Fruit fly (Drosophila melanogaster) whole organism, embryonic: ENCODE data around the gene CG31406.

Experiments
- ATbp ChIP-seq: fragments of 200-800 bp; sonication (Bioruptor generic); optimal IDR thresholded peaks from 2 replicates; lab custom pipeline; 2017; ENCODE audit warnings: missing biosample characterization, mild to moderate bottlenecking, missing genetic modification characterization, missing genetic modification reagents
- Asciz ChIP-seq: fragments of 200-800 bp; sonication (Bioruptor generic); optimal IDR thresholded peaks from 2 replicates; lab custom pipeline; 2017; ENCODE audit warnings: missing biosample characterization, mild to moderate bottlenecking, missing genetic modification characterization, missing genetic modification reagents
- Bdp1 ChIP-seq: fragments of 200-800 bp; sonication (Bioruptor generic); optimal IDR thresholded peaks from 3 replicates; lab custom pipeline; 2016; ENCODE audit warnings: missing biosample characterization, missing genetic modification characterization
- CG11398 ChIP-seq: fragments of 200-800 bp; sonication (Bioruptor generic); optimal IDR thresholded peaks from 2 replicates; lab custom pipeline; 2016; ENCODE audit warnings: missing biosample characterization, missing genetic modification characterization
- CG12071 ChIP-seq: fragments of 200-800 bp; sonication (Bioruptor generic); optimal IDR thresholded peaks from 3 replicates; lab custom pipeline; 2018; ENCODE audit warnings: missing biosample characterization, mild to moderate bottlenecking, missing genetic modification characterization
- CG12236 ChIP-seq: fragments of 200-800 bp; sonication (Bioruptor generic); optimal IDR thresholded peaks from 2 replicates; lab custom pipeline; 2016; ENCODE audit warnings: missing biosample characterization, missing genetic modification characterization
- CG13287 ChIP-seq: fragments of 200-800 bp; sonication (Bioruptor generic); IDR thresholded peaks from 2 replicates; pipeline ENCODE4 v1.3.6; 2022; ENCODE audit warnings: missing biosample characterization, missing genetic modification characterization; ENCODE audit not compliant: partially characterized antibody
- CG13424 ChIP-seq: fragments of 200-800 bp; sonication (Bioruptor generic); optimal IDR thresholded peaks from 2 replicates; lab custom pipeline; 2019; ENCODE audit warnings: missing biosample characterization, mild to moderate bottlenecking, missing genetic modification characterization, moderate library complexity
- CG16813 ChIP-seq: fragments of 200-800 bp; sonication (Bioruptor generic); IDR thresholded peaks from 3 replicates; pipeline ENCODE4 v1.3.6; 2022; ENCODE audit warnings: missing biosample characterization, missing genetic modification characterization; ENCODE audit not compliant: partially characterized antibody
- CG16815 ChIP-seq: fragments of 200-800 bp; sonication (Bioruptor generic); optimal IDR thresholded peaks from 3 replicates; lab custom pipeline; 2017; ENCODE audit warnings: missing biosample characterization, mild to moderate bottlenecking, missing genetic modification characterization
- CG17612 ChIP-seq: fragments of 200-800 bp; sonication (Bioruptor generic); IDR thresholded peaks from 2 replicates; pipeline ENCODE4 v1.3.6; 2022; ENCODE audit warnings: missing biosample characterization, missing genetic modification characterization
- CG18262 ChIP-seq: fragments of 200-800 bp; optimal IDR thresholded peaks from 3 replicates; lab custom pipeline; 2019; ENCODE audit warnings: missing biosample characterization, mild to moderate bottlenecking, missing genetic modification characterization, moderate library complexity
- CG18619 ChIP-seq: fragments of 200-800 bp; sonication (Bioruptor generic); optimal IDR thresholded peaks from 3 replicates; lab custom pipeline; 2017; ENCODE audit warnings: missing biosample characterization, mild to moderate bottlenecking, missing genetic modification characterization
- CG30403 ChIP-seq: fragments of 200-800 bp; sonication (Bioruptor generic); optimal IDR thresholded peaks from 3 replicates; lab custom pipeline; 2016; ENCODE audit warnings: missing biosample characterization, missing genetic modification characterization
- CG31388 ChIP-seq: fragments of 200-800 bp; sonication (Bioruptor generic); optimal IDR thresholded peaks from 2 replicates; lab custom pipeline; 2016; ENCODE audit warnings: missing biosample characterization, missing genetic modification characterization
- CG6272 ChIP-seq: fragments of 200-800 bp; sonication (Bioruptor generic); IDR thresholded peaks from 2 replicates; pipeline ENCODE4 v1.3.6; 2022; ENCODE audit warnings: missing biosample characterization, missing genetic modification characterization
- CG6813 ChIP-seq: fragments of 200-800 bp; sonication (Bioruptor generic); optimal IDR thresholded peaks from 2 replicates; lab custom pipeline; 2017; ENCODE audit warnings: missing biosample characterization, missing genetic modification characterization, mild to moderate bottlenecking, moderate library complexity, missing genetic modification reagents
- CG6854 ChIP-seq: fragments of 200-800 bp; sonication (Bioruptor generic); optimal IDR thresholded peaks from 3 replicates; lab custom pipeline; 2017; ENCODE audit warnings: missing biosample characterization, mild to moderate bottlenecking, missing genetic modification characterization
- CG7372 ChIP-seq: fragments of 200-800 bp; sonication (Bioruptor generic); IDR thresholded peaks from 2 replicates; pipeline ENCODE4 v1.3.6; 2022; ENCODE audit warnings: missing biosample characterization, missing genetic modification characterization
- CG7839 ChIP-seq: fragments of 200-800 bp; sonication (Bioruptor generic); optimal IDR thresholded peaks from 3 replicates; lab custom pipeline; 2018; ENCODE audit warnings: missing biosample characterization, mild to moderate bottlenecking, missing genetic modification characterization, moderate library complexity
- CG9876 ChIP-seq: fragments of 200-800 bp; sonication (Bioruptor generic); optimal IDR thresholded peaks from 2 replicates; lab custom pipeline; 2016; ENCODE audit warnings: missing biosample characterization, missing genetic modification characterization
- Camta ChIP-seq: fragments of 200-800 bp; sonication (Bioruptor generic); optimal IDR thresholded peaks from 2 replicates; lab custom pipeline; 2016; ENCODE audit warnings: missing biosample characterization, missing genetic modification characterization
- CkIIα-i1 ChIP-seq: fragments of 200-800 bp; sonication (Bioruptor generic); IDR thresholded peaks from 2 replicates; pipeline ENCODE4 v1.3.6; 2022; ENCODE audit warnings: missing biosample characterization, missing genetic modification characterization
- D ChIP-seq, 2 experiments: fragments of 200-800 bp in 1 of 2; fragments of >200 bp in 1 of 2; sonication (Bioruptor generic) in 1 of 2; optimal IDR thresholded peaks; 2 replicates in 1 of 2; 3 replicates in 1 of 2; lab custom pipeline; 2017; ENCODE audit warnings: mild to moderate bottlenecking in 1 of 2, missing biosample characterization in 1 of 2, missing genetic modification characterization in 1 of 2, missing genetic modification reagents in 1 of 2
- Dll ChIP-seq: fragments of 200-800 bp; sonication (Bioruptor generic); IDR thresholded peaks from 4 replicates; pipeline ENCODE4 v1.3.6; 2022; ENCODE audit warnings: missing biosample characterization, missing genetic modification characterization; ENCODE audit not compliant: partially characterized antibody
- Elba2 ChIP-seq: fragments of 200-800 bp; sonication (Bioruptor generic); optimal IDR thresholded peaks from 3 replicates; lab custom pipeline; 2016; ENCODE audit warnings: missing biosample characterization, missing genetic modification characterization
- HmgD ChIP-seq: fragments of 200-800 bp; sonication (Bioruptor generic); optimal IDR thresholded peaks from 3 replicates; lab custom pipeline; 2016; ENCODE audit warnings: missing biosample characterization, missing genetic modification characterization
- Hr39 ChIP-seq: fragments of >200 bp; optimal IDR thresholded peaks from 2 replicates; lab custom pipeline; 2017
- NFAT ChIP-seq: fragments of 200-800 bp; sonication (Bioruptor generic); IDR thresholded peaks from 2 replicates; pipeline ENCODE4 v1.3.6; 2022; ENCODE audit warnings: missing biosample characterization, missing genetic modification characterization
- Nf-YB ChIP-seq: fragments of 200-800 bp; sonication (Bioruptor generic); optimal IDR thresholded peaks from 3 replicates; lab custom pipeline; 2019; ENCODE audit warnings: missing biosample characterization, mild to moderate bottlenecking, missing genetic modification characterization, moderate library complexity
- Nf-YC ChIP-seq: fragments of 200-800 bp; optimal IDR thresholded peaks from 3 replicates; lab custom pipeline; 2019; ENCODE audit warnings: missing biosample characterization, mild to moderate bottlenecking, missing genetic modification characterization, moderate library complexity
- Sry-δ ChIP-seq: fragments of 200-800 bp; sonication (Bioruptor generic); optimal IDR thresholded peaks from 2 replicates; lab custom pipeline; 2016; ENCODE audit warnings: missing biosample characterization, missing genetic modification characterization
- TFAM ChIP-seq: fragments of 200-800 bp; sonication (Bioruptor generic); optimal IDR thresholded peaks from 2 replicates; lab custom pipeline; 2017; ENCODE audit warnings: missing biosample characterization, missing genetic modification characterization, inconsistent platforms
- al ChIP-seq: fragments of 200-800 bp; sonication (Bioruptor generic); IDR thresholded peaks from 2 replicates; pipeline ENCODE4 v1.3.6; 2022; ENCODE audit warnings: missing biosample characterization, missing genetic modification characterization
- aop ChIP-seq: fragments of 200-800 bp; sonication (Bioruptor generic); IDR thresholded peaks from 2 replicates; pipeline ENCODE4 v1.3.6; 2022; ENCODE audit warnings: missing biosample characterization, missing genetic modification characterization
- chif ChIP-seq, 2 experiments: fragments of 200-800 bp; sonication (Bioruptor generic); optimal IDR thresholded peaks; 3 replicates each; lab custom pipeline; 2016; ENCODE audit warnings: missing biosample characterization in 2 of 2, missing genetic modification characterization in 2 of 2
- chinmo ChIP-seq: fragments of 200-800 bp; sonication (Bioruptor generic); IDR thresholded peaks from 4 replicates; pipeline ENCODE4 v1.3.6; 2022; ENCODE audit warnings: missing biosample characterization, missing genetic modification characterization; ENCODE audit not compliant: partially characterized antibody
- chn ChIP-seq: fragments of 200-800 bp; sonication (Bioruptor generic); optimal IDR thresholded peaks from 2 replicates; lab custom pipeline; 2016; ENCODE audit warnings: missing biosample characterization, missing genetic modification characterization
- cwo ChIP-seq: fragments of 200-800 bp; sonication (Bioruptor generic); optimal IDR thresholded peaks from 3 replicates; lab custom pipeline; 2017; ENCODE audit warnings: missing biosample characterization, missing genetic modification characterization, mild to moderate bottlenecking, moderate library complexity, missing genetic modification reagents
- dan ChIP-seq: fragments of 200-800 bp; sonication (Bioruptor generic); IDR thresholded peaks from 2 replicates; pipeline ENCODE4 v1.3.6; 2022; ENCODE audit warnings: missing biosample characterization, missing genetic modification characterization
- hth ChIP-seq: fragments of >200 bp; optimal IDR thresholded peaks from 2 replicates; lab custom pipeline; 2017; ENCODE audit warnings: inconsistent platforms
- nerfin-2 ChIP-seq: fragments of 200-800 bp; sonication (Bioruptor generic); IDR thresholded peaks from 2 replicates; pipeline ENCODE4 v1.3.6; 2022; ENCODE audit warnings: missing biosample characterization, missing genetic modification characterization; ENCODE audit not compliant: partially characterized antibody
- org-1 ChIP-seq: fragments of 200-800 bp; sonication (Bioruptor generic); optimal IDR thresholded peaks from 2 replicates; lab custom pipeline; 2017; ENCODE audit warnings: missing biosample characterization, missing genetic modification characterization
- sd ChIP-seq: fragments of 200-800 bp; sonication (Bioruptor generic); optimal IDR thresholded peaks from 3 replicates; lab custom pipeline; 2018; ENCODE audit warnings: missing biosample characterization, mild to moderate bottlenecking, missing genetic modification characterization, moderate library complexity
- seq ChIP-seq: fragments of 200-800 bp; sonication (Bioruptor generic); IDR thresholded peaks from 2 replicates; pipeline ENCODE4 v1.3.6; 2022; ENCODE audit warnings: missing biosample characterization, missing genetic modification characterization
- sima ChIP-seq: fragments of 200-800 bp; sonication (Bioruptor generic); optimal IDR thresholded peaks from 2 replicates; lab custom pipeline; 2016; ENCODE audit warnings: missing biosample characterization, missing genetic modification characterization
- sqz ChIP-seq: fragments of 200-800 bp; sonication (Bioruptor generic); optimal IDR thresholded peaks from 3 replicates; lab custom pipeline; 2018; ENCODE audit warnings: missing biosample characterization, mild to moderate bottlenecking, missing genetic modification characterization
- tio ChIP-seq: fragments of 200-800 bp; sonication (Bioruptor generic); optimal IDR thresholded peaks from 2 replicates; lab custom pipeline; 2017; ENCODE audit warnings: missing biosample characterization, missing genetic modification characterization, inconsistent platforms
- tna ChIP-seq: fragments of 200-800 bp; sonication (Bioruptor generic); IDR thresholded peaks from 2 replicates; pipeline ENCODE4 v1.3.6; 2022; ENCODE audit warnings: missing biosample characterization, missing genetic modification characterization; ENCODE audit not compliant: partially characterized antibody

CG31406 gene

dm6 chr3R:10388128-10389026 is 39.8 kb downstream of the CG31406 start, which contains the start of gene cwo (continued):
- TF ChIP-seq chinmo (GFP tag; lab: Robert Waterston, UW) (no peak), CG13424 (tag; lab: Kevin White, UChicago) (peak; percentile 19), Nf-YC (tag; lab: Kevin White, UChicago) (no peak), sqz (peak; percentile 81), nerfin-2 (GFP tag; lab: Robert Waterston, UW) (no peak), al (GFP tag; lab: Robert Waterston, UW) (no peak), CG7372 (GFP tag; lab: Robert Waterston, UW) (no peak), CG9876 (GFP tag; lab: Kevin White, UChicago) (no peak), sima (GFP tag; lab: Kevin White, UChicago) (no peak), CG18262 (tag; lab: Kevin White, UChicago) (peak; percentile 10), CG17612 (GFP tag; lab: Robert Waterston, UW) (no peak), Elba2 (GFP tag; lab: Kevin White, UChicago) (no peak), CG16813 (GFP tag; lab: Robert Waterston, UW) (no peak), D (optimal IDR thresholded peaks at IDR 0.05; lab: Kevin White, UChicago) (no peak), D (GFP tag; optimal IDR thresholded peaks at IDR 0.05; lab: Kevin White, UChicago) (no peak), Bdp1 (no peak), org-1 (GFP tag; lab: Kevin White, UChicago) (no peak), cwo (GFP tag; lab: Kevin White, UChicago) (peak; percentile 100), CG11398 (GFP tag; lab: Kevin White, UChicago) (peak; percentile 29), Nf-YB (no peak), Camta (GFP tag; lab: Kevin White, UChicago) (no peak), HmgD (no peak), aop (GFP tag; lab: Robert Waterston, UW) (no peak), chif (GFP tag; optimal IDR thresholded peaks at IDR 0.05; lab: Kevin White, UChicago) (no peak), seq (no peak), Asciz (GFP tag; lab: Kevin White, UChicago) (peak; percentile 65), CG6854 (GFP tag; lab: Kevin White, UChicago) (no peak), CG13287 (GFP tag; lab: Robert Waterston, UW) (no peak), CG12236 (GFP tag; lab: Kevin White, UChicago) (no peak), Dll (GFP tag; lab: Robert Waterston, UW) (no peak), CkIIα-i1 (GFP tag; lab: Robert Waterston, UW) (no peak), CG7839 (tag; lab: Kevin White, UChicago) (no peak), chn (GFP tag; lab: Kevin White, UChicago) (no peak), NFAT (no peak), ATbp (GFP tag; lab: Kevin White, UChicago) (peak; percentile 77), Sry-δ (GFP tag; lab: Kevin White, UChicago) (peak; percentile 3), tna (GFP tag; lab: Robert Waterston, UW) (no peak), dan (GFP tag; lab: Robert Waterston, UW) (no peak), CG6272 (GFP tag; lab: Robert Waterston, UW) (no peak), CG16815 (GFP tag; lab: Kevin White, UChicago) (no peak), CG30403 (GFP tag; lab: Kevin White, UChicago) (no peak), sd (tag; lab: Kevin White, UChicago) (peak; percentile 61), Hr39 (lab: Kevin White, UChicago) (no peak), tio (GFP tag; lab: Kevin White, UChicago) (no peak), TFAM (GFP tag; lab: Kevin White, UChicago) (no peak), CG6813 (GFP tag; lab: Kevin White, UChicago) (peak; percentile 66), hth (no peak), CG18619 (GFP tag; lab: Kevin White, UChicago) (peak; percentile 42), CG12071 (GFP tag; lab: Kevin White, UChicago) (peak; percentile 47), CG31388 (GFP tag; lab: Kevin White, UChicago) (no peak)
